Fruit fly (Drosophila melanogaster): ENCODE measurements around the gene SC35.

dm6 chr2L:12460767-12461739 lies 26.6 kb upstream of the SC35 start:
- TF ChIP-seq Sin3A (optimal IDR thresholded peaks at IDR 0.05) (no peak), psq (optimal IDR thresholded peaks at IDR 0.05) (no peak), insv (optimal IDR thresholded peaks at IDR 0.05) (no peak), h (optimal IDR thresholded peaks at IDR 0.05) (no peak), Myc (optimal IDR thresholded peaks at IDR 0.05) (no peak)

All from Kc167 (cell line).